Fruit fly (Drosophila melanogaster): Measurements from ENCODE around the gene sim.

DNA sequence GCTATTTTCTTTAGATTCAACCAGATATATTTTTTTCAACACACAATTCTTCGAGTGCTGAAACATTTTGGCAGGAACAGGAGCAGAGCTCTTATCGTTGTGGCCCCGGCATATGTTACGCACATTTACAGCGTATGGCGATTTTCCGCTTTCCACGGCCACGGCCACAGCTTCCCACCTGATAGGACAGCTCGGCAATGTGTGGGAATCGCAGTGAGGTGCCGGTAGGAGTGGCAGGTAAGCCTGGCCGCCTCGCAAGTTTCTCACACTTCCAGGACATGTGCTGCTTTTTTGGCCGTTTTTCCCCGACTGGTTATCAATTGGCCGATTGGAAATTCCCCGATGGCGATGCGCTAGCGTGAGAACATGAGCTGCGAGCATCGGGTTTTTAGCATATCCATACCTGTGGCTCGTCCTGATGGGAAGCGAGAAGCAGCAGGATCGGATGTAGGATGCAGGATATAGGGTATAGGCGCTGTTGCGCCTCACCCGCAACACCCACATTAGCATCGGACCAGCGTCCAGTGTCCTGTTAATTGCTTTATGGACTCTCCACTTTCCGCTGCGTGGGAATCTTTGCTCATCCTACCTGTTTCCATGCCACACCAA is 12.6 kb downstream of the sim start:
- no peak for TF ChIP-seq CG5204 (GFP tag; optimal IDR thresholded peaks at IDR 0.05)
- no peak for TF ChIP-seq CG7101 (tag; optimal IDR thresholded peaks at IDR 0.05)
- no peak for TF ChIP-seq Clk (GFP tag; optimal IDR thresholded peaks at IDR 0.05)
- no peak for TF ChIP-seq tj (GFP tag; optimal IDR thresholded peaks at IDR 0.05)
- no peak for TF ChIP-seq CG11617 (GFP tag; optimal IDR thresholded peaks at IDR 0.05)
- TF ChIP-seq bab1 (GFP tag; optimal IDR thresholded peaks at IDR 0.05): no peak
- TF ChIP-seq cic (GFP tag; optimal IDR thresholded peaks at IDR 0.05): no peak
- TF ChIP-seq ovo (GFP tag; optimal IDR thresholded peaks at IDR 0.05): no peak
- no peak for TF ChIP-seq kay (GFP tag; ENCODE audit: borderline replicate concordance)
- TF ChIP-seq CG1620 (GFP tag; optimal IDR thresholded peaks at IDR 0.05): no peak
- no peak for TF ChIP-seq Mnt (GFP tag; optimal IDR thresholded peaks at IDR 0.05)
- TF ChIP-seq cnc (optimal IDR thresholded peaks at IDR 0.05): no peak

Measured in whole organism, adult.